Fruit fly (Drosophila melanogaster) whole organism, embryonic: ENCODE data around the gene CG31735.

Source experiments
- BEAF-32 ChIP-seq: fragments of 200-800 bp; sonication (Bioruptor generic); optimal IDR thresholded peaks from 3 replicates; lab custom pipeline; 2017; ENCODE audit warnings: missing biosample characterization, missing genetic modification characterization, mild to moderate bottlenecking, moderate library complexity, missing genetic modification reagents
- CG10147 ChIP-seq: fragments of 200-800 bp; sonication (Bioruptor generic); optimal IDR thresholded peaks from 2 replicates; lab custom pipeline; 2019; ENCODE audit warnings: missing biosample characterization, mild to moderate bottlenecking, missing genetic modification characterization, moderate library complexity
- CG11695 ChIP-seq: fragments of 200-800 bp; sonication (Bioruptor generic); IDR thresholded peaks from 3 replicates; pipeline ENCODE4 v1.3.6; 2022; ENCODE audit warnings: missing biosample characterization, missing genetic modification characterization
- CG12219 ChIP-seq: fragments of 200-800 bp; sonication (Bioruptor generic); optimal IDR thresholded peaks from 3 replicates; lab custom pipeline; 2018; ENCODE audit warnings: missing biosample characterization, mild to moderate bottlenecking, missing genetic modification characterization
- CG12236 ChIP-seq: fragments of 200-800 bp; sonication (Bioruptor generic); optimal IDR thresholded peaks from 2 replicates; lab custom pipeline; 2016; ENCODE audit warnings: missing biosample characterization, missing genetic modification characterization
- CG12744 ChIP-seq: fragments of 200-800 bp; sonication (Bioruptor generic); optimal IDR thresholded peaks from 2 replicates; lab custom pipeline; 2016; ENCODE audit warnings: missing biosample characterization, missing genetic modification characterization
- CG13775 ChIP-seq: fragments of 200-800 bp; sonication (Bioruptor generic); optimal IDR thresholded peaks from 3 replicates; lab custom pipeline; 2017; ENCODE audit warnings: missing biosample characterization, mild to moderate bottlenecking, missing genetic modification characterization
- CG15514 ChIP-seq: fragments of 200-800 bp; sonication (Bioruptor generic); optimal IDR thresholded peaks from 3 replicates; lab custom pipeline; 2017; ENCODE audit warnings: missing biosample characterization, missing genetic modification characterization, mild to moderate bottlenecking, moderate library complexity, missing genetic modification reagents
- CG17328 ChIP-seq: fragments of 200-800 bp; sonication (Bioruptor generic); IDR thresholded peaks from 2 replicates; pipeline ENCODE4 v1.3.6; 2022; ENCODE audit warnings: missing biosample characterization, missing genetic modification characterization
- CG1792 ChIP-seq: fragments of 200-800 bp; sonication (Bioruptor generic); optimal IDR thresholded peaks from 2 replicates; lab custom pipeline; 2016; ENCODE audit warnings: missing biosample characterization, missing genetic modification characterization
- CG18599 ChIP-seq: fragments of 200-800 bp; sonication (Bioruptor generic); optimal IDR thresholded peaks from 3 replicates; lab custom pipeline; 2017; ENCODE audit warnings: missing biosample characterization, missing genetic modification characterization, mild to moderate bottlenecking, moderate library complexity, missing genetic modification reagents
- CG2120 ChIP-seq: fragments of 200-800 bp; sonication (Bioruptor generic); optimal IDR thresholded peaks from 3 replicates; lab custom pipeline; 2016; ENCODE audit warnings: missing biosample characterization, missing genetic modification characterization
- CG2678 ChIP-seq: fragments of 200-800 bp; sonication (Bioruptor generic); optimal IDR thresholded peaks from 3 replicates; lab custom pipeline; 2019; ENCODE audit warnings: missing biosample characterization, mild to moderate bottlenecking, missing genetic modification characterization, moderate library complexity
- CG34224 ChIP-seq: fragments of 200-800 bp; sonication (Bioruptor generic); IDR thresholded peaks from 3 replicates; pipeline ENCODE4 v1.3.6; 2022; ENCODE audit warnings: missing biosample characterization, missing genetic modification characterization; ENCODE audit not compliant: partially characterized antibody
- CG4360 ChIP-seq: fragments of 200-800 bp; sonication (Bioruptor generic); IDR thresholded peaks from 2 replicates; pipeline ENCODE4 v1.3.6; 2022; ENCODE audit warnings: missing biosample characterization, missing genetic modification characterization
- CG6272 ChIP-seq: fragments of 200-800 bp; sonication (Bioruptor generic); IDR thresholded peaks from 2 replicates; pipeline ENCODE4 v1.3.6; 2022; ENCODE audit warnings: missing biosample characterization, missing genetic modification characterization
- CG6683 ChIP-seq: fragments of 200-800 bp; sonication (Bioruptor generic); optimal IDR thresholded peaks from 2 replicates; lab custom pipeline; 2017; ENCODE audit warnings: missing biosample characterization, mild to moderate bottlenecking, missing genetic modification characterization, missing genetic modification reagents
- CG7372 ChIP-seq: fragments of 200-800 bp; sonication (Bioruptor generic); IDR thresholded peaks from 2 replicates; pipeline ENCODE4 v1.3.6; 2022; ENCODE audit warnings: missing biosample characterization, missing genetic modification characterization
- CG8924 ChIP-seq: fragments of 200-800 bp; optimal IDR thresholded peaks from 3 replicates; lab custom pipeline; 2019; ENCODE audit warnings: missing biosample characterization, mild to moderate bottlenecking, missing genetic modification characterization, moderate library complexity
- CHES-1-like ChIP-seq: fragments of 200-800 bp; sonication (Bioruptor generic); optimal IDR thresholded peaks from 2 replicates; lab custom pipeline; 2016; ENCODE audit warnings: missing biosample characterization, missing genetic modification characterization
- Dfd ChIP-seq, 2 experiments: fragments of >200 bp; optimal IDR thresholded peaks; 2 replicates each; lab custom pipeline; 2017; ENCODE audit warnings: missing biosample characterization in 2 of 2, missing genetic modification characterization in 2 of 2
- Dp ChIP-seq: fragments of 200-800 bp; sonication (Bioruptor generic); optimal IDR thresholded peaks from 2 replicates; lab custom pipeline; 2018; ENCODE audit warnings: missing biosample characterization, mild to moderate bottlenecking, missing genetic modification characterization, moderate library complexity
- HLH54F ChIP-seq: fragments of 200-800 bp; sonication (Bioruptor generic); optimal IDR thresholded peaks from 3 replicates; lab custom pipeline; 2016; ENCODE audit warnings: missing biosample characterization, missing genetic modification characterization
- Hmr ChIP-seq: fragments of 200-800 bp; sonication (Bioruptor generic); optimal IDR thresholded peaks from 3 replicates; lab custom pipeline; 2017; ENCODE audit warnings: mild to moderate bottlenecking, missing biosample characterization, missing genetic modification reagents, missing genetic modification characterization
- Hr3 ChIP-seq: fragments of 200-800 bp; sonication (Bioruptor generic); optimal IDR thresholded peaks from 3 replicates; lab custom pipeline; 2016; ENCODE audit warnings: missing biosample characterization, missing genetic modification characterization
- Lhr ChIP-seq: fragments of 200-800 bp; sonication (Bioruptor generic); optimal IDR thresholded peaks from 3 replicates; lab custom pipeline; 2017; ENCODE audit warnings: mild to moderate bottlenecking, missing biosample characterization, missing genetic modification reagents, missing genetic modification characterization
- Nf-YB ChIP-seq: fragments of 200-800 bp; sonication (Bioruptor generic); optimal IDR thresholded peaks from 3 replicates; lab custom pipeline; 2019; ENCODE audit warnings: missing biosample characterization, mild to moderate bottlenecking, missing genetic modification characterization, moderate library complexity
- Opbp ChIP-seq: fragments of 200-800 bp; sonication (Bioruptor generic); IDR thresholded peaks from 3 replicates; pipeline ENCODE4 v1.3.6; 2022; ENCODE audit warnings: missing biosample characterization, missing genetic modification characterization; ENCODE audit not compliant: partially characterized antibody
- Optix ChIP-seq: fragments of 200-800 bp; sonication (Bioruptor generic); IDR thresholded peaks from 3 replicates; pipeline ENCODE4 v1.3.6; 2022; ENCODE audit warnings: missing biosample characterization, missing genetic modification characterization
- Pdp1 ChIP-seq, 2 experiments: fragments of 200-800 bp; sonication (Bioruptor generic); optimal IDR thresholded peaks; 3 replicates each; lab custom pipeline; 2016; ENCODE audit warnings: missing biosample characterization in 2 of 2, missing genetic modification characterization in 2 of 2, mild to moderate bottlenecking in 1 of 2, moderate library complexity in 1 of 2
- Ravus ChIP-seq: fragments of 200-800 bp; sonication (Bioruptor generic); IDR thresholded peaks from 2 replicates; pipeline ENCODE4 v1.3.6; 2022; ENCODE audit warnings: missing biosample characterization, missing genetic modification characterization
- Sry-β ChIP-seq: fragments of 200-800 bp; sonication (Bioruptor generic); optimal IDR thresholded peaks from 2 replicates; lab custom pipeline; 2018; ENCODE audit warnings: missing biosample characterization, mild to moderate bottlenecking, missing genetic modification characterization, moderate library complexity
- al ChIP-seq: fragments of 200-800 bp; sonication (Bioruptor generic); IDR thresholded peaks from 2 replicates; pipeline ENCODE4 v1.3.6; 2022; ENCODE audit warnings: missing biosample characterization, missing genetic modification characterization
- ara ChIP-seq: fragments of 200-800 bp; sonication (Bioruptor generic); IDR thresholded peaks from 2 replicates; pipeline ENCODE4 v1.3.6; 2022; ENCODE audit warnings: missing biosample characterization, missing genetic modification characterization
- az2 ChIP-seq: fragments of 200-800 bp; sonication (Bioruptor generic); optimal IDR thresholded peaks from 3 replicates; lab custom pipeline; 2016; ENCODE audit warnings: missing biosample characterization, missing genetic modification characterization
- bcd ChIP-seq: fragments of 200-800 bp; sonication (Bioruptor generic); optimal IDR thresholded peaks from 2 replicates; lab custom pipeline; 2017; ENCODE audit warnings: missing biosample characterization, mild to moderate bottlenecking, missing genetic modification characterization
- bigmax ChIP-seq: fragments of 200-800 bp; sonication (Bioruptor generic); optimal IDR thresholded peaks from 2 replicates; lab custom pipeline; 2018; ENCODE audit warnings: missing biosample characterization, mild to moderate bottlenecking, missing genetic modification characterization
- btn ChIP-seq: fragments of 200-800 bp; sonication (Bioruptor generic); optimal IDR thresholded peaks from 2 replicates; lab custom pipeline; 2016; ENCODE audit warnings: missing biosample characterization, missing genetic modification characterization
- cas ChIP-seq: fragments of 200-800 bp; sonication (Bioruptor generic); IDR thresholded peaks from 2 replicates; pipeline ENCODE4 v1.3.6; 2022; ENCODE audit warnings: missing biosample characterization, missing genetic modification characterization
- danr ChIP-seq: fragments of 200-800 bp; sonication (Bioruptor generic); IDR thresholded peaks from 2 replicates; pipeline ENCODE4 v1.3.6; 2022; ENCODE audit warnings: missing biosample characterization, missing genetic modification characterization
- fd96Cb ChIP-seq: fragments of 200-800 bp; sonication (Bioruptor generic); optimal IDR thresholded peaks from 2 replicates; lab custom pipeline; 2018; ENCODE audit warnings: missing biosample characterization, mild to moderate bottlenecking, missing genetic modification characterization, moderate library complexity
- fru ChIP-seq: fragments of >200 bp; optimal IDR thresholded peaks from 2 replicates; lab custom pipeline; 2017
- ftz-f1 ChIP-seq: fragments of 200-800 bp; sonication (Bioruptor generic); optimal IDR thresholded peaks from 2 replicates; lab custom pipeline; 2016; ENCODE audit warnings: missing biosample characterization, missing genetic modification characterization
- ham ChIP-seq: fragments of 200-800 bp; sonication (Bioruptor generic); IDR thresholded peaks from 2 replicates; pipeline ENCODE4 v1.3.6; 2022; ENCODE audit warnings: missing biosample characterization, missing genetic modification characterization
- nau ChIP-seq: fragments of 200-800 bp; sonication (Bioruptor generic); optimal IDR thresholded peaks from 3 replicates; lab custom pipeline; 2017; ENCODE audit warnings: missing biosample characterization, mild to moderate bottlenecking, missing genetic modification characterization, missing genetic modification reagents
- pnt ChIP-seq: fragments of 200-800 bp; sonication (Bioruptor generic); optimal IDR thresholded peaks from 3 replicates; lab custom pipeline; 2016; ENCODE audit warnings: missing biosample characterization, missing genetic modification characterization
- sens ChIP-seq: fragments of 200-800 bp; sonication (Bioruptor generic); peaks from one replicate; lab custom pipeline; 2016; ENCODE audit warnings: missing biosample characterization, missing genetic modification characterization
- tap ChIP-seq: fragments of 200-800 bp; optimal IDR thresholded peaks from 3 replicates; lab custom pipeline; 2019; ENCODE audit warnings: missing biosample characterization, mild to moderate bottlenecking, missing genetic modification characterization, moderate library complexity
- tna ChIP-seq: fragments of 200-800 bp; sonication (Bioruptor generic); IDR thresholded peaks from 2 replicates; pipeline ENCODE4 v1.3.6; 2022; ENCODE audit warnings: missing biosample characterization, missing genetic modification characterization; ENCODE audit not compliant: partially characterized antibody
- usp ChIP-seq: fragments of >200 bp; optimal IDR thresholded peaks from 2 replicates; lab custom pipeline; 2017; ENCODE audit warnings: missing biosample characterization, missing genetic modification characterization

Gene CG31735

dm6 chr2L:15912901-15913673, 17.8 kb downstream of the CG31735 start (continued):
- TF ChIP-seq BEAF-32 (GFP tag; lab: Kevin White, UChicago), result no peak
- TF ChIP-seq ham (GFP tag; lab: Robert Waterston, UW), result no peak
- TF ChIP-seq al (GFP tag; lab: Robert Waterston, UW), result peak; percentile 67
- peak; percentile 13 for TF ChIP-seq pnt (GFP tag; lab: Kevin White, UChicago)
- TF ChIP-seq CG34224 (GFP tag; lab: Robert Waterston, UW), result no peak
- TF ChIP-seq ara (GFP tag; lab: Robert Waterston, UW), result no peak; the same call in 1 of the 2 replicates
- peak; percentile 45; the same call in 1 of the 2 replicates for TF ChIP-seq CG6272 (GFP tag; lab: Robert Waterston, UW)
- no peak for TF ChIP-seq Opbp (GFP tag; lab: Robert Waterston, UW)
- no peak for TF ChIP-seq Optix (GFP tag; lab: Robert Waterston, UW)
- peak; percentile 28 for TF ChIP-seq CG2120 (GFP tag; lab: Kevin White, UChicago)
- TF ChIP-seq bigmax, result peak; percentile 0
- no peak for TF ChIP-seq CG1792 (GFP tag; lab: Kevin White, UChicago)
- no peak for TF ChIP-seq Dp (GFP tag; lab: Kevin White, UChicago)
- TF ChIP-seq Dfd (GFP tag; optimal IDR thresholded peaks at IDR 0.05; lab: Kevin White, UChicago), result no peak
- TF ChIP-seq btn (GFP tag; lab: Kevin White, UChicago), result no peak
- no peak for TF ChIP-seq Lhr (GFP tag; lab: Kevin White, UChicago)
- TF ChIP-seq CG12744, result no peak
- peak; percentile 57 for TF ChIP-seq Hmr (GFP tag; lab: Kevin White, UChicago)
- peak; percentile 11 for TF ChIP-seq CG15514 (GFP tag; lab: Kevin White, UChicago)
- peak; percentile 18 to 91 for TF ChIP-seq Pdp1 (GFP tag; optimal IDR thresholded peaks at IDR 0.05; lab: Kevin White, UChicago)
- TF ChIP-seq CG12219 (GFP tag; lab: Kevin White, UChicago), result no peak
- peak; percentile 46; the same call in 1 of the 2 replicates for TF ChIP-seq CG17328 (GFP tag; lab: Robert Waterston, UW)
- peak; percentile 93 for TF ChIP-seq ftz-f1
- TF ChIP-seq danr (GFP tag; lab: Robert Waterston, UW), result no peak
- peak; percentile 2 for TF ChIP-seq Sry-β (GFP tag; lab: Kevin White, UChicago)
- no peak for TF ChIP-seq CG4360 (GFP tag; lab: Robert Waterston, UW)
- peak; percentile 66 for TF ChIP-seq CG10147 (GFP tag; lab: Kevin White, UChicago)
- no peak for TF ChIP-seq fru
- no peak for TF ChIP-seq HLH54F (GFP tag; lab: Kevin White, UChicago)
- TF ChIP-seq Ravus (GFP tag; lab: Robert Waterston, UW), result no peak
- no peak for TF ChIP-seq cas
- peak; percentile 88 for TF ChIP-seq fd96Cb (tag; lab: Kevin White, UChicago)
- peak; percentile 93 for TF ChIP-seq CG2678 (tag; lab: Kevin White, UChicago)
- TF ChIP-seq CG7372 (GFP tag; lab: Robert Waterston, UW), result no peak
- TF ChIP-seq CG11695 (GFP tag; lab: Robert Waterston, UW), result peak; percentile 60; the same call in 2 of the 3 replicates
- TF ChIP-seq usp, result no peak
- no peak for TF ChIP-seq nau
- TF ChIP-seq CG13775 (GFP tag; lab: Kevin White, UChicago), result peak; percentile 82
- peak; percentile 63 for TF ChIP-seq az2
- peak; percentile 67 for TF ChIP-seq Nf-YB (GFP tag; lab: Kevin White, UChicago)
- TF ChIP-seq sens (GFP tag; lab: Kevin White, UChicago), result no peak
- peak; percentile 20 for TF ChIP-seq CG18599 (GFP tag; lab: Kevin White, UChicago)
- TF ChIP-seq CG12236 (GFP tag; lab: Kevin White, UChicago), result no peak
- TF ChIP-seq CG8924 (tag; lab: Kevin White, UChicago), result peak; percentile 51
- TF ChIP-seq CHES-1-like, result no peak
- TF ChIP-seq CG6683, result no peak
- TF ChIP-seq Hr3, result peak; percentile 77
- peak; percentile 67 for TF ChIP-seq tap
- peak; percentile 74 for TF ChIP-seq bcd
- peak; percentile 38; the same call in 1 of the 2 replicates for TF ChIP-seq tna (GFP tag; lab: Robert Waterston, UW)
